Worm (Caenorhabditis elegans) whole organism, L2 larva: ENCODE data around the gene rfc-3.

Experiments used
- F13H6.1 ChIP-seq: sonication (generic microtip); optimal IDR thresholded peaks from 2 replicates; lab custom pipeline; 2016; ENCODE audit warnings: missing genetic modification characterization, missing compliant biosample characterization
- R02D3.7 ChIP-seq: fragments of 150-350 bp; optimal IDR thresholded peaks from 2 replicates; lab custom pipeline; 2014; ENCODE audit warnings: missing biosample characterization, missing genetic modification characterization
- Y55F3AM.14 ChIP-seq: fragments of 200-800 bp; sonication (Bioruptor generic); optimal IDR thresholded peaks from 2 replicates; lab custom pipeline; 2018; ENCODE audit warnings: mild to moderate bottlenecking, missing genetic modification characterization, missing compliant biosample characterization
- ZK546.5 ChIP-seq: sonication (generic microtip); optimal IDR thresholded peaks from 2 replicates; lab custom pipeline; 2017; ENCODE audit warnings: missing biosample characterization, missing genetic modification characterization
- alr-1 ChIP-seq: fragments of 150-350 bp; optimal IDR thresholded peaks from 2 replicates; lab custom pipeline; 2014; ENCODE audit warnings: missing biosample characterization, missing genetic modification characterization
- ama-1 ChIP-seq: fragments of 150-350 bp; optimal IDR thresholded peaks from 2 replicates; lab custom pipeline; 2018; ENCODE audit warnings: inconsistent platforms
- fos-1 ChIP-seq: fragments of 150-350 bp; optimal IDR thresholded peaks from 2 replicates; lab custom pipeline; 2014; ENCODE audit warnings: missing biosample characterization, missing genetic modification characterization
- lin-39 ChIP-seq: fragments of 150-350 bp; optimal IDR thresholded peaks from 2 replicates; lab custom pipeline; 2014; ENCODE audit warnings: missing biosample characterization, missing genetic modification reagents, missing genetic modification characterization
- nhr-10 ChIP-seq: sonication (generic microtip); optimal IDR thresholded peaks from 2 replicates; lab custom pipeline; 2017; ENCODE audit warnings: missing biosample characterization, missing genetic modification characterization
- nhr-11 ChIP-seq: fragments of 150-350 bp; optimal IDR thresholded peaks from 2 replicates; lab custom pipeline; 2014; ENCODE audit warnings: missing biosample characterization, missing genetic modification characterization
- snpc-4 ChIP-seq: fragments of 150-350 bp; optimal IDR thresholded peaks from 2 replicates; lab custom pipeline; 2014; ENCODE audit warnings: missing biosample characterization, missing genetic modification characterization
- unc-62 ChIP-seq: fragments of 150-350 bp; optimal IDR thresholded peaks from 2 replicates; lab custom pipeline; 2014; ENCODE audit warnings: missing biosample characterization, missing genetic modification reagents, missing genetic modification characterization
- ztf-11 ChIP-seq: sonication (generic microtip); optimal IDR thresholded peaks from 2 replicates; lab custom pipeline; 2017; ENCODE audit warnings: missing biosample characterization, missing genetic modification characterization

DNA sequence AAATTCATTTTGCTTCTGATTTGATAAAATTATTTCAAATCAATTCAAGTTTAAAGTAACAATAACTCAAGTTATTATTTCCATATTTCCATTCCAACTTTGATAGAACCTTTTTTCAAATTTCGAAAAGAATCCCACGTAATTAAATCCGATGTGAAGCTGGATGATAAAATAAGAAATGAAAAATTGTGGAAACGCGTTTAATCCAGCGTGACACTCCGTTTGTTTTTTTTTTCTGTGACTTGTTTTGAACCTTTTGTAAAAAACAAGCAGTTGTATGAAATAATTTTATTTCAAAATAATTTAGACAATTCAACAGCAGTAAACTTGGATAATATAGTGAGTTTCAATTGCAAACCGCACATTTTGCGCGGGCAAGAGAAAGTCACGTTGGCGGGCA is 43.0 kb upstream of the rfc-3 start, which contains the start of gene F49E11.7:
- TF ChIP-seq F13H6.1 (tag; lab: Kevin White, UChicago) (no peak), ZK546.5 (tag; lab: Kevin White, UChicago) (no peak), R02D3.7 (tag; lab: Kevin White, UChicago) (no peak), fos-1 (no peak), nhr-10 (tag; lab: Kevin White, UChicago) (no peak), lin-39 (no peak), ama-1 (no peak), snpc-4 (tag; lab: Kevin White, UChicago) (no peak), unc-62 (GFP tag; lab: Kevin White, UChicago) (no peak), Y55F3AM.14 (GFP tag; lab: Kevin White, UChicago) (no peak), nhr-11 (tag; lab: Kevin White, UChicago) (no peak), alr-1 (tag; lab: Kevin White, UChicago) (no peak), ztf-11 (tag; lab: Kevin White, UChicago) (no peak)
